Worm (Caenorhabditis elegans): Measurements from ENCODE around the gene try-5.

The try-5 gene

DNA sequence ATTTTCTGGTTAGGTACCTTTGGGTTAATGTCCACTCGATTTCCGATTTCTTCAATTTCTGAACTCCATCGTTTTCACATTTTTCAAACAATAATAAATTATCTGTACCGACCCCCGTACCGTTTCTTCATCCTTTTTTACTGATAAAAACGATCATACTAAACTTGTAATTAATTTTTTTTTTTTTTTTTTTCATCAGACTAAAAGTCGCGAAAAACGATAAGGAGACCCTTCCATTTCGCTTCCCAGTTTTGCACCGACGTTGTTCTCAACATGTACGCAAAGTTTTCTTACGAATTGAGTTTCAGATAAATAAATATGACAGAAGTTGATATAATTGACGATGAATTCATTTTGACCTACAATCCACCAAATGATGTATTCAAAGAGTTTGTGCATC lies 25.7 kb upstream of the try-5 start, which contains the start of gene F44A2.7:
TSS of gene F44A2.7 (plus strand) at position 301 of the 400 bp plus-strand sequence.
- TF ChIP-seq lin-39 (tag; optimal IDR thresholded peaks at IDR 0.05): no peak
- TF ChIP-seq skn-1 (tag; optimal IDR thresholded peaks at IDR 0.05): no peak
- TF ChIP-seq nhr-6 (tag; optimal IDR thresholded peaks at IDR 0.05): no peak
- no peak for TF ChIP-seq blmp-1 (tag; optimal IDR thresholded peaks at IDR 0.05; ENCODE audit: insufficient read depth)
- no peak for TF ChIP-seq dmd-4 (tag; optimal IDR thresholded peaks at IDR 0.05)
- TF ChIP-seq lsy-2 (tag; optimal IDR thresholded peaks at IDR 0.05): no peak
- TF ChIP-seq ZK546.5 (tag; optimal IDR thresholded peaks at IDR 0.05): no peak

DNA sequence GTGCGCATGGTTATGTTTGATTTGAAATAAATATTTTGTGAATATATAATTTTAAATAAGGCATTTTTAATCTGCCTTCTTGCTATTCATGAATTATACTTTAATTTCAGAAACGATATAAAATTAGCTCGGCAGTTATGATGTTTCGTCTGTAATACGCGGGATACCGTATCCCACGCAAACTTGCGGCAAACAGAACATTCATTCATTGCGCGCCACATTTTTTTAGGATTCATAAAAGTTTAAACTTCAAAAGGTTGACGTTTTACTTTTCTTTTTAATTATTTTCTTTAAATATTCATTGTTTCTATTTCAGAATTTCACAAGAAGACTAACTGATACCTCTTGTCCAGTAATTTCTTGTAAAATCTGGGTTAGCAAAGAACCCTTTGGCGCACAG lies 24.0 kb upstream of the try-5 start, which contains the start of gene tag-153:
TSS of gene tag-153 (plus strand) at position 200 of the 400 bp plus-strand sequence.
- no peak for TF ChIP-seq lin-11 (tag; optimal IDR thresholded peaks at IDR 0.05)
- TF ChIP-seq lin-39 (tag; optimal IDR thresholded peaks at IDR 0.05): no peak
- TF ChIP-seq sma-9 (GFP tag; optimal IDR thresholded peaks at IDR 0.05): no peak
- TF ChIP-seq sma-9 (tag; optimal IDR thresholded peaks at IDR 0.05): no peak
- TF ChIP-seq gmeb-1 (tag; optimal IDR thresholded peaks at IDR 0.05): no peak
- no peak for TF ChIP-seq egl-27 (tag; optimal IDR thresholded peaks at IDR 0.05)
- TF ChIP-seq zag-1 (tag; optimal IDR thresholded peaks at IDR 0.05): no peak
- no peak for TF ChIP-seq elt-1 (tag; optimal IDR thresholded peaks at IDR 0.05)
- no peak for TF ChIP-seq nhr-237 (tag; optimal IDR thresholded peaks at IDR 0.05)
- no peak for TF ChIP-seq F13H6.1 (tag; optimal IDR thresholded peaks at IDR 0.05)
- no peak for TF ChIP-seq lsy-2 (tag; optimal IDR thresholded peaks at IDR 0.05)
- TF ChIP-seq ztf-4 (tag; optimal IDR thresholded peaks at IDR 0.05): no peak
- TF ChIP-seq crh-2 (tag; optimal IDR thresholded peaks at IDR 0.05): no peak
- TF ChIP-seq blmp-1 (tag; optimal IDR thresholded peaks at IDR 0.05; ENCODE audit: insufficient read depth): no peak
- no peak for TF ChIP-seq unc-39 (tag; optimal IDR thresholded peaks at IDR 0.05)
- TF ChIP-seq nhr-11 (tag; optimal IDR thresholded peaks at IDR 0.05): no peak
- TF ChIP-seq Y55F3AM.14 (GFP tag; optimal IDR thresholded peaks at IDR 0.05): no peak
- TF ChIP-seq nhr-21 (tag; optimal IDR thresholded peaks at IDR 0.05): no peak
- no peak for TF ChIP-seq snpc-4 (tag; optimal IDR thresholded peaks at IDR 0.05)

DNA sequence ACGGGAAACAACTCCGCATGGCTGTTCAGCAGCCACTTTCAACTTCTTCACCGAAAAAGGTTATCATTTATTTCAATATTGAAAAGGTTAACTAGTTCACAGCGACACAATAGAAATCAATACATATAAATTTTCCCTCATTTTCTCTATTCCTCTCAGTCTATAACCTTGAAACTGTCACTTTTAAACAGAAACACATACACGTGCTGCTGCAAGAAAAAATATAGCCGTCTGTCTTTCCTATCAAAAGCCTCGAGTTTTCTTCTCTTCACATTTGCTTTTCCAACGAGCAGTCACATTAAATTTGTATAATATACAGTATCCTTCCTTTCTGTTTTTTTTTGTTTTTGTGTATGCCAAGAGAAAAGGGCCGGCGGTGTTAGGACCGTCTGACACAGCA lies 22.7 kb upstream of the try-5 start:
- TF ChIP-seq alr-1 (tag; optimal IDR thresholded peaks at IDR 0.05): no peak
- TF ChIP-seq ztf-4 (tag; optimal IDR thresholded peaks at IDR 0.05): no peak
- TF ChIP-seq C34F6.9 (tag; optimal IDR thresholded peaks at IDR 0.05): peak; percentile 1
- TF ChIP-seq aly-2 (tag; optimal IDR thresholded peaks at IDR 0.05): no peak
- TF ChIP-seq sma-3 (GFP tag; optimal IDR thresholded peaks at IDR 0.05): no peak
- TF ChIP-seq unc-55 (GFP tag; optimal IDR thresholded peaks at IDR 0.05): no peak
- TF ChIP-seq blmp-1 (tag; optimal IDR thresholded peaks at IDR 0.05; ENCODE audit: insufficient read depth): peak; percentile 76
- TF ChIP-seq ama-1 (optimal IDR thresholded peaks at IDR 0.05): no peak
- TF ChIP-seq ztf-11 (tag; optimal IDR thresholded peaks at IDR 0.05): no peak
- TF ChIP-seq ztf-1 (GFP tag; conservative IDR thresholded peaks at IDR 0.05): no peak
- TF ChIP-seq snpc-4 (tag; optimal IDR thresholded peaks at IDR 0.05): no peak
- no peak for TF ChIP-seq gmeb-1 (tag; optimal IDR thresholded peaks at IDR 0.05)
- no peak for TF ChIP-seq lin-13 (GFP tag; optimal IDR thresholded peaks at IDR 0.05)
- no peak for TF ChIP-seq zag-1 (tag; optimal IDR thresholded peaks at IDR 0.05)
- no peak for TF ChIP-seq peb-1 (tag; optimal IDR thresholded peaks at IDR 0.05)
- no peak for TF ChIP-seq nhr-6 (tag; optimal IDR thresholded peaks at IDR 0.05)
- no peak for TF ChIP-seq nhr-10 (tag; optimal IDR thresholded peaks at IDR 0.05)
- TF ChIP-seq sma-9 (GFP tag; optimal IDR thresholded peaks at IDR 0.05): no peak
- no peak for TF ChIP-seq sma-9 (tag; optimal IDR thresholded peaks at IDR 0.05)
- peak; percentile 58 for TF ChIP-seq nhr-25 (tag; optimal IDR thresholded peaks at IDR 0.05)

DNA sequence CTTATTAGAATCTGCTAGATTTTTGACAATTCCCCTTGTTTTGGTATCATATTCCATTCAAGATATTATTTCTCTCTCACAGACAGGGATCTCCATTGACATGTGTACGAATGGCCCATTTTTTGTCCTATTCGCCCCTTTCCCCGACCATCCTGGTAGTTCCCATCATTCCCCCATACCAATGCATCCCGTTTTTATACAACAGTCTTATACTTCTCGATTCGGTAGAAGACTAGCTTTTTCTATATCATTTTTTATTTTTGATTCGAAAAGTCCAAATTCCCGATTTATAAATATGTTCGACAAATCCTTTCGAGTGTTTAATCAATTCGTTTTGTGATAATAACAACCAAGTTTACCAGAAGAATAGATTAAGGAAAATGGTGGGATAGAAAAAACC lies 19.9 kb upstream of the try-5 start:
- TF ChIP-seq ama-1 (optimal IDR thresholded peaks at IDR 0.05) (peak; percentile 45), mbf-1 (tag; optimal IDR thresholded peaks at IDR 0.05) (no peak)

DNA sequence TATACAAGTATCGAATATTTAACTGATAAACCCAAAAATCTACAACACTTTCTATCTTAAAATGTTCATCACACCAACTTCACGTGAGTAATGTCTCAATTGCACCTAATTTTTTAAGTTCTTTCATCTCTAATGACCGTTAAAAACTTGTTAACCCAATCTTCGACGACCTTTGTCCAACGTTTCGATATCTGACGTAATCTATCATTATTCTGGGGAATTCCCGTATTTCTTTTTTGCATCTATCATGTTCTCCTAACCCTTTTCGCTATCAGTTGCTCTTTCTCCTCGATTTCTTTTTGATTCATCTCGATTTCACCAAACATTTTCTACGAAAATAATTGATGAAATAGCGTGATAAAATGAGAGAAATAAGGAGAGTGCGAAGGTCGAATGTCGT lies 19.2 kb upstream of the try-5 start:
- TF ChIP-seq lin-39 (tag; optimal IDR thresholded peaks at IDR 0.05) (no peak), aly-2 (tag; optimal IDR thresholded peaks at IDR 0.05) (no peak), elt-3 (tag; optimal IDR thresholded peaks at IDR 0.05) (no peak), gmeb-1 (tag; optimal IDR thresholded peaks at IDR 0.05) (peak; percentile 19), lsy-2 (tag; optimal IDR thresholded peaks at IDR 0.05) (peak in 1 of 2 experiments; percentile 27), nhr-25 (tag; optimal IDR thresholded peaks at IDR 0.05) (peak; percentile 54), nhr-21 (tag; optimal IDR thresholded peaks at IDR 0.05) (peak; percentile 63), egl-27 (tag; optimal IDR thresholded peaks at IDR 0.05) (peak; percentile 45), sma-9 (GFP tag; optimal IDR thresholded peaks at IDR 0.05) (peak; percentile 68), sma-9 (tag; optimal IDR thresholded peaks at IDR 0.05) (no peak), sma-3 (GFP tag; optimal IDR thresholded peaks at IDR 0.05) (peak; percentile 8), blmp-1 (tag; optimal IDR thresholded peaks at IDR 0.05; ENCODE audit: insufficient read depth) (peak; percentile 48), ceh-82 (tag; optimal IDR thresholded peaks at IDR 0.05) (no peak), fos-1 (tag; optimal IDR thresholded peaks at IDR 0.05) (peak; percentile 59)
